Worm (Caenorhabditis elegans): ENCODE data around the gene ril-2.

Gene ril-2

DNA sequence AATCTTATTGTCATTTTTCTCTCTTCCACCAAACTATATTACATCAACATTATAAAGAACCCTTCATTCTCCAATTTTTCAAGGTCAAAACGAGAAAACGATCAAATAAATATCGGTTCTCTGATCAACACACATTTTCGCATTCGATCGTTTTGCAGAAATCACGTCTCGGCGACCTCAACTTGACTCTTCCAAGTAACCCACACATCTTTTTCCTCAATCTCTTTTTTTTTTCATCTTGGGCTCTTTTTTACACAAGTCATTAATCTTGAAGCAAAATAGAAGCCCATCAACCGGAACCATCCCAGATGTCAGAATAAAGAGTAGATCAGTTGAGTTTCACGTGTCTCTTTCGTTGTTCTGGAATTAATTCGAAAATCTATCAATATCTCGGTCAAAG lies 37.3 kb upstream of the ril-2 start:
- TF ChIP-seq ceh-9 (tag; optimal IDR thresholded peaks at IDR 0.05), result no peak
- peak; percentile 3 for TF ChIP-seq hlh-8 (tag; optimal IDR thresholded peaks at IDR 0.05)

ce11 chrV:12635218-12635617 lies 36.3 kb upstream of the ril-2 start:
- TF ChIP-seq unc-3 (GFP tag; conservative IDR thresholded peaks at IDR 0.05) (no peak), unc-3 (tag; optimal IDR thresholded peaks at IDR 0.05) (no peak), unc-86 (tag; optimal IDR thresholded peaks at IDR 0.05) (no peak), ttx-3 (tag; optimal IDR thresholded peaks at IDR 0.05) (no peak), ceh-45 (GFP tag; IDR thresholded peaks at IDR 0.05) (no peak)

DNA sequence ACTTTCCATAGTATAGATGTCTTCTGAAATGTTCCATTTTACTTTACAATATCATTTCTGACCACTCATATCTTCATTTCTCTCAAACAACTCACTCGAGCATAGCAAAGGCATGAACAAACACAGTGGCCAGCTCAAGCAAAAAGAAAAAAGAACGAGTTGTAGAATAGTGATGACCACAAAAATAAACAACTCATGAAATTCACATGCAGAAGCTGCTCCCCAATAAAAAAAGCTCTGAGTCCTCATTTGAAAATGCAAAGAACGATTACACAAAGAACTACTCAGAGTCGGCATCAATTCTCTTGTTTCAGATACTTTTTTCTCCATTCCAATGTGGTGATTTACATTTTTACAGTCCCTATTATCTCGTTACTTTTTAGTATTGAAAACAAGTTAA lies 35.8 kb upstream of the ril-2 start:
- TF ChIP-seq elt-4 (tag; optimal IDR thresholded peaks at IDR 0.05) (no peak), ztf-16 (tag; optimal IDR thresholded peaks at IDR 0.05) (no peak), pag-3 (tag; optimal IDR thresholded peaks at IDR 0.05; ENCODE audit: borderline replicate concordance) (no peak), F13H6.1 (tag; optimal IDR thresholded peaks at IDR 0.05) (no peak), Y22D7AL.16 (tag; optimal IDR thresholded peaks at IDR 0.05) (no peak), unc-42 (tag; optimal IDR thresholded peaks at IDR 0.05) (no peak), hlh-8 (tag; optimal IDR thresholded peaks at IDR 0.05) (no peak), ceh-45 (GFP tag; IDR thresholded peaks at IDR 0.05) (no peak), che-1 (tag; optimal IDR thresholded peaks at IDR 0.05) (no peak), madf-2 (tag; optimal IDR thresholded peaks at IDR 0.05) (no peak), pat-9 (tag; optimal IDR thresholded peaks at IDR 0.05) (no peak), ceh-24 (tag; optimal IDR thresholded peaks at IDR 0.05) (no peak), sox-4 (tag; optimal IDR thresholded peaks at IDR 0.05) (no peak), K02D7.2 (tag; optimal IDR thresholded peaks at IDR 0.05) (no peak), K09A11.1 (tag; optimal IDR thresholded peaks at IDR 0.05; ENCODE audit: insufficient read depth) (no peak), hlh-13 (GFP tag; optimal IDR thresholded peaks at IDR 0.05) (no peak), gmeb-2 (tag; optimal IDR thresholded peaks at IDR 0.05) (no peak)

ce11 chrV:12634050-12634449 lies 35.1 kb upstream of the ril-2 start:
- no peak for TF ChIP-seq che-1 (tag; optimal IDR thresholded peaks at IDR 0.05)
- no peak for TF ChIP-seq ceh-18 (tag; optimal IDR thresholded peaks at IDR 0.05)
- TF ChIP-seq elt-2 (tag; optimal IDR thresholded peaks at IDR 0.05), result peak; percentile 93
- TF ChIP-seq ceh-24 (tag; optimal IDR thresholded peaks at IDR 0.05), result no peak
- TF ChIP-seq hlh-8 (tag; optimal IDR thresholded peaks at IDR 0.05), result no peak
- no peak for TF ChIP-seq K09A11.1 (tag; optimal IDR thresholded peaks at IDR 0.05; ENCODE audit: insufficient read depth)
- no peak for TF ChIP-seq F13H6.1 (tag; optimal IDR thresholded peaks at IDR 0.05)
- no peak for TF ChIP-seq Y22D7AL.16 (tag; optimal IDR thresholded peaks at IDR 0.05)
- TF ChIP-seq ahr-1 (tag; optimal IDR thresholded peaks at IDR 0.05), result no peak

ce11 chrV:12633046-12633445 lies 34.1 kb upstream of the ril-2 start:
- TF ChIP-seq npax-4 (tag; optimal IDR thresholded peaks at IDR 0.05) (no peak), hlh-13 (GFP tag; optimal IDR thresholded peaks at IDR 0.05) (no peak), odd-2 (tag; optimal IDR thresholded peaks at IDR 0.05) (no peak), sox-4 (tag; optimal IDR thresholded peaks at IDR 0.05) (peak; percentile 36), pha-2 (tag; optimal IDR thresholded peaks at IDR 0.05) (no peak)

ce11 chrV:12632048-12632447 lies 33.1 kb upstream of the ril-2 start, which contains the start of gene srx-113:
srx-113 (minus strand) TSS chrV:12632148.
- TF ChIP-seq ceh-6 (GFP tag; optimal IDR thresholded peaks at IDR 0.05) (no peak), unc-42 (tag; optimal IDR thresholded peaks at IDR 0.05) (no peak), C38D4.7 (GFP tag; optimal IDR thresholded peaks at IDR 0.05) (no peak), pax-1 (tag; optimal IDR thresholded peaks at IDR 0.05) (no peak), mec-3 (tag; optimal IDR thresholded peaks at IDR 0.05; ENCODE audit: borderline replicate concordance) (no peak), elt-2 (tag; optimal IDR thresholded peaks at IDR 0.05) (no peak)
